Fruit fly (Drosophila melanogaster) whole organism, embryonic: ENCODE results near the gene CG8837.

Experiments
- CG10267 ChIP-seq: fragments of 200-800 bp; sonication (Bioruptor generic); optimal IDR thresholded peaks from 2 replicates; lab custom pipeline; 2018; ENCODE audit warnings: missing biosample characterization, mild to moderate bottlenecking, missing genetic modification characterization, moderate library complexity
- CG11247 ChIP-seq: fragments of 200-800 bp; sonication (Bioruptor generic); IDR thresholded peaks from 2 replicates; pipeline ENCODE4 v1.3.6; 2022; ENCODE audit warnings: missing biosample characterization, missing genetic modification characterization
- CG11695 ChIP-seq: fragments of 200-800 bp; sonication (Bioruptor generic); IDR thresholded peaks from 3 replicates; pipeline ENCODE4 v1.3.6; 2022; ENCODE audit warnings: missing biosample characterization, missing genetic modification characterization
- CG14710 ChIP-seq: fragments of 200-800 bp; sonication (Bioruptor generic); optimal IDR thresholded peaks from 3 replicates; lab custom pipeline; 2019; ENCODE audit warnings: missing biosample characterization, mild to moderate bottlenecking, missing genetic modification characterization, moderate library complexity
- CG17385 ChIP-seq: fragments of 200-800 bp; sonication (Bioruptor generic); optimal IDR thresholded peaks from 3 replicates; lab custom pipeline; 2018; ENCODE audit warnings: missing biosample characterization, mild to moderate bottlenecking, missing genetic modification characterization
- CG17802 ChIP-seq: fragments of 200-800 bp; sonication (Bioruptor generic); optimal IDR thresholded peaks from 2 replicates; lab custom pipeline; 2018; ENCODE audit warnings: missing biosample characterization, mild to moderate bottlenecking, missing genetic modification characterization, moderate library complexity
- CG2199 ChIP-seq: fragments of 200-800 bp; sonication (Bioruptor generic); IDR thresholded peaks from 3 replicates; pipeline ENCODE4 v1.3.6; 2022; ENCODE audit warnings: missing biosample characterization, missing genetic modification characterization
- CG3163 ChIP-seq: fragments of 200-800 bp; sonication (Bioruptor generic); optimal IDR thresholded peaks from 3 replicates; lab custom pipeline; 2016; ENCODE audit warnings: missing biosample characterization, missing genetic modification characterization
- CG32532 ChIP-seq: fragments of 200-800 bp; sonication (Bioruptor generic); IDR thresholded peaks from 2 replicates; pipeline ENCODE4 v1.3.6; 2022; ENCODE audit warnings: missing biosample characterization, missing genetic modification characterization
- CG34376 ChIP-seq: fragments of 200-800 bp; sonication (Bioruptor generic); optimal IDR thresholded peaks from 2 replicates; lab custom pipeline; 2018; ENCODE audit warnings: missing biosample characterization, mild to moderate bottlenecking, missing genetic modification characterization
- CG4424 ChIP-seq: fragments of 200-800 bp; sonication (Bioruptor generic); optimal IDR thresholded peaks from 3 replicates; lab custom pipeline; 2016; ENCODE audit warnings: missing biosample characterization, missing genetic modification characterization
- CG8388 ChIP-seq: fragments of 200-800 bp; sonication (Bioruptor generic); optimal IDR thresholded peaks from 2 replicates; lab custom pipeline; 2019; ENCODE audit warnings: missing biosample characterization, mild to moderate bottlenecking, missing genetic modification characterization, moderate library complexity
- CG8478 ChIP-seq: fragments of >200 bp; optimal IDR thresholded peaks from 2 replicates; lab custom pipeline; 2018
- CG9215 ChIP-seq: fragments of 200-800 bp; sonication (Bioruptor generic); IDR thresholded peaks from 2 replicates; pipeline ENCODE4 v1.3.6; 2022; ENCODE audit warnings: missing biosample characterization, missing genetic modification characterization
- D ChIP-seq, 2 experiments: fragments of 200-800 bp in 1 of 2; fragments of >200 bp in 1 of 2; sonication (Bioruptor generic) in 1 of 2; optimal IDR thresholded peaks; 2 replicates in 1 of 2; 3 replicates in 1 of 2; lab custom pipeline; 2017; ENCODE audit warnings: mild to moderate bottlenecking in 1 of 2, missing biosample characterization in 1 of 2, missing genetic modification characterization in 1 of 2, missing genetic modification reagents in 1 of 2
- Dll ChIP-seq: fragments of 200-800 bp; sonication (Bioruptor generic); IDR thresholded peaks from 4 replicates; pipeline ENCODE4 v1.3.6; 2022; ENCODE audit warnings: missing biosample characterization, missing genetic modification characterization; ENCODE audit not compliant: partially characterized antibody
- Fer3 ChIP-seq: fragments of 200-800 bp; sonication (Bioruptor generic); optimal IDR thresholded peaks from 2 replicates; lab custom pipeline; 2018; ENCODE audit warnings: missing biosample characterization, mild to moderate bottlenecking, missing genetic modification characterization, moderate library complexity
- Gsc ChIP-seq: fragments of 200-800 bp; sonication (Bioruptor generic); IDR thresholded peaks from 2 replicates; pipeline ENCODE4 v1.3.6; 2022; ENCODE audit warnings: missing biosample characterization, missing genetic modification characterization
- Gug ChIP-seq: fragments of 200-800 bp; sonication (Bioruptor generic); IDR thresholded peaks from 4 replicates; pipeline ENCODE4 v1.3.6; 2022; ENCODE audit warnings: missing biosample characterization, missing genetic modification characterization
- HLHmδ ChIP-seq: fragments of 200-800 bp; sonication (Bioruptor generic); optimal IDR thresholded peaks from 2 replicates; lab custom pipeline; 2018; ENCODE audit warnings: missing biosample characterization, mild to moderate bottlenecking, missing genetic modification characterization, moderate library complexity
- Hr51 ChIP-seq, 2 experiments: fragments of 200-800 bp; sonication (Bioruptor generic); optimal IDR thresholded peaks; 2 replicates in 1 of 2; 3 replicates in 1 of 2; lab custom pipeline; 2016 to 2018; ENCODE audit warnings: missing biosample characterization in 2 of 2, missing genetic modification characterization in 2 of 2, mild to moderate bottlenecking in 1 of 2, moderate library complexity in 1 of 2
- Hr78 ChIP-seq, 2 experiments: fragments of 200-800 bp in 1 of 2; fragments of >200 bp in 1 of 2; sonication (Bioruptor generic) in 1 of 2; optimal IDR thresholded peaks; 2 replicates each; lab custom pipeline; 2017 to 2019; ENCODE audit warnings: missing biosample characterization in 2 of 2, missing genetic modification characterization in 2 of 2, mild to moderate bottlenecking in 1 of 2, moderate library complexity in 1 of 2
- Kr ChIP-seq: fragments of 200-800 bp; sonication (Bioruptor generic); optimal IDR thresholded peaks from 2 replicates; lab custom pipeline; 2017; ENCODE audit warnings: missing biosample characterization, mild to moderate bottlenecking, missing genetic modification characterization
- Mes4 ChIP-seq: fragments of 200-800 bp; sonication (Bioruptor generic); optimal IDR thresholded peaks from 2 replicates; lab custom pipeline; 2016; ENCODE audit warnings: missing biosample characterization, missing genetic modification characterization
- Neu2 ChIP-seq: fragments of 200-800 bp; sonication (Bioruptor generic); optimal IDR thresholded peaks from 3 replicates; lab custom pipeline; 2016; ENCODE audit warnings: missing biosample characterization, missing genetic modification characterization, borderline replicate concordance
- Stat92E ChIP-seq, 3 experiments: fragments of >200 bp in 2 of 3; fragments of 200-800 bp in 1 of 3; sonication (Bioruptor generic) in 1 of 3; optimal IDR thresholded peaks; 2 replicates each; lab custom pipeline; 2017 to 2019; ENCODE audit warnings: missing biosample characterization in 3 of 3, missing genetic modification characterization in 3 of 3, mild to moderate bottlenecking in 1 of 3, moderate library complexity in 1 of 3
- bowl ChIP-seq: fragments of 200-800 bp; sonication (Bioruptor generic); IDR thresholded peaks from 2 replicates; pipeline ENCODE4 v1.3.6; 2022; ENCODE audit warnings: missing biosample characterization, missing genetic modification characterization
- cg ChIP-seq: fragments of 200-800 bp; sonication (Bioruptor generic); optimal IDR thresholded peaks from 3 replicates; lab custom pipeline; 2019; ENCODE audit warnings: missing biosample characterization, mild to moderate bottlenecking, missing genetic modification characterization, moderate library complexity
- chm ChIP-seq: fragments of 200-800 bp; sonication (Bioruptor generic); IDR thresholded peaks from 2 replicates; pipeline ENCODE4 v1.3.6; 2022; ENCODE audit warnings: missing biosample characterization, missing genetic modification characterization
- chn ChIP-seq: fragments of 200-800 bp; sonication (Bioruptor generic); optimal IDR thresholded peaks from 2 replicates; lab custom pipeline; 2016; ENCODE audit warnings: missing biosample characterization, missing genetic modification characterization
- ci ChIP-seq: fragments of 200-800 bp; sonication (Bioruptor generic); IDR thresholded peaks from 3 replicates; pipeline ENCODE4 v1.3.6; 2022; ENCODE audit warnings: missing biosample characterization, missing genetic modification characterization
- crc ChIP-seq: fragments of 200-800 bp; sonication (Bioruptor generic); optimal IDR thresholded peaks from 2 replicates; lab custom pipeline; 2016; ENCODE audit warnings: missing biosample characterization, missing genetic modification characterization
- crol ChIP-seq: fragments of 200-800 bp; sonication (Bioruptor generic); IDR thresholded peaks from 2 replicates; pipeline ENCODE4 v1.3.6; 2022; ENCODE audit warnings: missing biosample characterization, missing genetic modification characterization
- hb ChIP-seq: fragments of 200-800 bp; sonication (Bioruptor generic); IDR thresholded peaks from 3 replicates; pipeline ENCODE4 v1.3.6; 2022; ENCODE audit warnings: missing biosample characterization, missing genetic modification characterization; ENCODE audit not compliant: partially characterized antibody
- her ChIP-seq: fragments of 200-800 bp; sonication (Bioruptor generic); optimal IDR thresholded peaks from 2 replicates; lab custom pipeline; 2016; ENCODE audit warnings: missing biosample characterization, missing genetic modification characterization
- hkb ChIP-seq, 2 experiments: fragments of 200-800 bp in 1 of 2; fragments of >200 bp in 1 of 2; sonication (Bioruptor generic) in 1 of 2; IDR thresholded peaks in 1 of 2; optimal IDR thresholded peaks in 1 of 2; 2 replicates each; pipeline versions ENCODE4 v1.3.6 to Lab custom; 2017 to 2022; ENCODE audit warnings: missing biosample characterization in 1 of 2, missing genetic modification characterization in 1 of 2
- knrl ChIP-seq: fragments of 200-800 bp; sonication (Bioruptor generic); IDR thresholded peaks from 3 replicates; pipeline ENCODE4 v1.3.6; 2022; ENCODE audit warnings: missing biosample characterization, missing genetic modification characterization; ENCODE audit not compliant: partially characterized antibody
- lbe ChIP-seq: fragments of 200-800 bp; sonication (Bioruptor generic); optimal IDR thresholded peaks from 2 replicates; lab custom pipeline; 2016; ENCODE audit warnings: missing biosample characterization, mild to moderate bottlenecking, missing genetic modification characterization
- pfk ChIP-seq: fragments of 200-800 bp; sonication (Bioruptor generic); optimal IDR thresholded peaks from 2 replicates; lab custom pipeline; 2018; ENCODE audit warnings: missing biosample characterization, mild to moderate bottlenecking, missing genetic modification characterization, moderate library complexity
- scrt ChIP-seq: fragments of 200-800 bp; sonication (Bioruptor generic); optimal IDR thresholded peaks from 2 replicates; lab custom pipeline; 2018; ENCODE audit warnings: missing biosample characterization, mild to moderate bottlenecking, missing genetic modification characterization, moderate library complexity
- slbo ChIP-seq: fragments of 200-800 bp; sonication (Bioruptor generic); IDR thresholded peaks from 2 replicates; pipeline ENCODE4 v1.3.6; 2022; ENCODE audit warnings: missing biosample characterization, missing genetic modification characterization
- sna ChIP-seq: fragments of 200-800 bp; sonication (Bioruptor generic); IDR thresholded peaks from 2 replicates; pipeline ENCODE4 v1.3.6; 2022; ENCODE audit warnings: missing biosample characterization, missing genetic modification characterization; ENCODE audit not compliant: partially characterized antibody
- so ChIP-seq: fragments of 200-800 bp; sonication (Bioruptor generic); IDR thresholded peaks from 3 replicates; pipeline ENCODE4 v1.3.6; 2022; ENCODE audit warnings: missing biosample characterization, missing genetic modification characterization
- vnd ChIP-seq: fragments of 200-800 bp; sonication (Bioruptor generic); IDR thresholded peaks from 3 replicates; pipeline ENCODE4 v1.3.6; 2022; ENCODE audit warnings: missing biosample characterization, missing genetic modification characterization; ENCODE audit not compliant: partially characterized antibody
- zfh2 ChIP-seq: fragments of 200-800 bp; sonication (Bioruptor generic); optimal IDR thresholded peaks from 2 replicates; lab custom pipeline; 2016; ENCODE audit warnings: missing biosample characterization, missing genetic modification characterization

CG8837 gene

DNA sequence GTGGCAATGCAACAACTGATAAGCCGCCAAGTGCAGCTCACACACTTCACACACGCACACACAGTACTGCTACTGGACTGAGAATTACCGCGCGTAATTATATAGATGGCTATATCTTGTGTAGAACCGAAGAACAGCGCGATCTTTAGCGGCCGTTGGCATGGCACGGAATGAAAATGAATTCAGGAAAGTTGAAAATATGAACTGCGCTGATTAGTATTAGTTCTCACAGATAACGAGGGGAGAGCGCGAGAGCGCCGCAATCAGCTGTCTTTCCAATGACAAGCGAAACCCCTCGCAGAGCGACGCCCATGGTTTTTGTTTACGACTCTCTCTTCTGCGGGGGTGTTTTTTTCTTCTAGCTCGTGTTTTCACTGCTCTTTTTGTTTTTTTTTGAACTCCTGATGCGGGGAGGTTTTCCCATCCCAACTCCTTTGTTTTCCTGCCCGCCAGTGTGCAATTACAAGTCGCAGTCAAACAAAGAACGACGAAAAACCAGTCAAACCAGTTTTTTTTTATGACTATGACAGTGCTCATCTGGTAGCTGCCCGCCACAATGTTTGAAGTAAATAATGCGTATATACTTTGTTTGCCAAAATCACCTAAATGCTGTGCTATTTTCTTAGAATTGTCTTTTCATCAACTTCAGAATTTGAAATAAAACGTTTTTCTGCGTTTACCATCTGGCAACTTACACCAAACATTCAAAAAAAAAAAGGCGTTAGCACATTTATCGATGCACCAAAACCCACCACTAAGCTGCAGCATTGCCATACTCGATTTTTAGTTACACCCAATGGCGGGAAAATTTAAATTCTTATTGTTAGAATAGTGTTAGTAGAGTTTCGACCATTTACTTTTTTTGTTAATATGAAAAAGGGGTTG is 16.8 kb upstream of the CG8837 start, which contains the start of gene CG9663 (continued):
- TF ChIP-seq pfk (GFP tag; lab: Kevin White, UChicago) (peak; percentile 36), CG2199 (GFP tag; lab: Robert Waterston, UW) (peak; percentile 88; the same call in 2 of the 3 replicates), CG10267 (tag; lab: Kevin White, UChicago) (peak; percentile 57), Gug (GFP tag; lab: Robert Waterston, UW) (peak; percentile 31; the same call in 1 of the 4 replicates), so (GFP tag; lab: Robert Waterston, UW) (peak; percentile 42; the same call in 1 of the 3 replicates), Fer3 (tag; lab: Kevin White, UChicago) (no peak), Stat92E (GFP tag; optimal IDR thresholded peaks at IDR 0.05; lab: Kevin White, UChicago) (peak in 1 of 3 experiments; percentile 59), CG32532 (GFP tag; lab: Robert Waterston, UW) (0 out of 2 replicates have a peak, but pooled peaks have one; percentile 46), vnd (GFP tag; lab: Robert Waterston, UW) (no peak), crc (no peak), Mes4 (GFP tag; lab: Kevin White, UChicago) (peak; percentile 3), scrt (GFP tag; lab: Kevin White, UChicago) (peak; percentile 37), D (optimal IDR thresholded peaks at IDR 0.05; lab: Kevin White, UChicago) (peak; percentile 66), D (GFP tag; optimal IDR thresholded peaks at IDR 0.05; lab: Kevin White, UChicago) (peak; percentile 8), Hr78 (GFP tag; optimal IDR thresholded peaks at IDR 0.05; lab: Kevin White, UChicago) (peak in 1 of 2 experiments; percentile 81), CG11247 (GFP tag; lab: Robert Waterston, UW) (0 out of 2 replicates have a peak, but pooled peaks have one; percentile 10), CG34376 (GFP tag; lab: Kevin White, UChicago) (peak; percentile 68), HLHmδ (GFP tag; lab: Kevin White, UChicago) (no peak), CG11695 (GFP tag; lab: Robert Waterston, UW) (0 out of 3 replicates have a peak, but pooled peaks have one; percentile 9), Neu2 (GFP tag; lab: Kevin White, UChicago) (no peak), chm (GFP tag; lab: Robert Waterston, UW) (peak; percentile 75), sna (peak; percentile 52; the same call in 1 of the 2 replicates), CG8478 (lab: Kevin White, UChicago) (no peak), CG3163 (GFP tag; lab: Kevin White, UChicago) (peak; percentile 22), CG17802 (no peak), Dll (GFP tag; lab: Robert Waterston, UW) (peak; percentile 43; the same call in 2 of the 4 replicates), CG17385 (GFP tag; lab: Kevin White, UChicago) (peak; percentile 35), chn (GFP tag; lab: Kevin White, UChicago) (peak; percentile 4), CG9215 (GFP tag; lab: Robert Waterston, UW) (peak; percentile 99), ci (GFP tag; lab: Robert Waterston, UW) (peak; percentile 71; the same call in 2 of the 3 replicates), knrl (no peak), bowl (peak; percentile 40; the same call in 1 of the 2 replicates), her (GFP tag; lab: Kevin White, UChicago) (peak; percentile 25), CG14710 (tag; lab: Kevin White, UChicago) (peak; percentile 77), CG4424 (GFP tag; lab: Kevin White, UChicago) (no peak), hb (no peak), cg (GFP tag; lab: Kevin White, UChicago) (peak; percentile 67), Kr (GFP tag; lab: Kevin White, UChicago) (peak; percentile 8), CG8388 (GFP tag; lab: Kevin White, UChicago) (no peak), hkb (optimal IDR thresholded peaks at IDR 0.05; lab: Kevin White, UChicago) (no peak), hkb (GFP tag; IDR thresholded peaks at IDR 0.05; lab: Robert Waterston, UW) (peak; percentile 36; the same call in 1 of the 2 replicates), zfh2 (peak; percentile 24), lbe (GFP tag; lab: Kevin White, UChicago) (peak; percentile 43), Gsc (GFP tag; lab: Robert Waterston, UW) (no peak), Hr51 (GFP tag; optimal IDR thresholded peaks at IDR 0.05; lab: Kevin White, UChicago) (no peak), crol (GFP tag; lab: Robert Waterston, UW) (peak; percentile 67), slbo (peak; percentile 40)
